Worm (Caenorhabditis elegans): Measurements from ENCODE around the gene sre-26.

DNA sequence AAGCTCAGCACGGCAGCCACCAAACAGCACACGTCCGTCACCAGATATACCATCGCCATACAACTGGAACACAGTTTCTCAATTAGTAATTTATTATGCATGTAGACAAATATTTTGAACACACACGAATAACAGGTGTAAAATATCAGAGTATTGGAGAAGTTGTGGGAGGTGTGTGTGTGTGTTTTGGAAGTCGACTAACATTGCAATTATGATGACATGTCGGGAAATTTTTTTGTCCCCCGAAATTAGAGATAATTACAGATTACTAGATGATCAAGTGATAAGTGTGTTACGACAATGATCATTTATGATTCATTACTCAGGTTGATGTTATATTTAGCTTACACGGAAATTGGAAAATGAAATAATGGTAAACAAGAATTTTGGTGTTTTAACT is 9.4 kb upstream of the sre-26 start, which contains the start of gene Y57A10C.8:
- TF ChIP-seq unc-62 (GFP tag; optimal IDR thresholded peaks at IDR 0.05) (no peak), nhr-25 (tag; optimal IDR thresholded peaks at IDR 0.05) (no peak), ZK546.5 (tag; optimal IDR thresholded peaks at IDR 0.05) (no peak), snpc-4 (tag; optimal IDR thresholded peaks at IDR 0.05) (no peak), pha-4 (tag; optimal IDR thresholded peaks at IDR 0.05) (no peak), ztf-11 (tag; optimal IDR thresholded peaks at IDR 0.05) (no peak), fos-1 (tag; optimal IDR thresholded peaks at IDR 0.05) (no peak), nhr-23 (tag; optimal IDR thresholded peaks at IDR 0.05) (no peak), lin-15B (tag; optimal IDR thresholded peaks at IDR 0.05) (no peak), ztf-4 (tag; optimal IDR thresholded peaks at IDR 0.05) (no peak), fkh-10 (GFP tag; optimal IDR thresholded peaks at IDR 0.05) (no peak), aly-2 (tag; optimal IDR thresholded peaks at IDR 0.05) (no peak)
